Fruit fly (Drosophila melanogaster) whole organism, wandering third instar larva: ENCODE results near the gene pav.

Experiments used
- Jra ChIP-seq: sonication (Bioruptor generic); optimal IDR thresholded peaks from 2 replicates; lab custom pipeline; 2016; ENCODE audit warnings: missing biosample characterization, missing genetic modification characterization
- N ChIP-seq: fragments of >200 bp; optimal IDR thresholded peaks from 2 replicates; lab custom pipeline; 2018; ENCODE audit warnings: missing biosample characterization, missing external identifiers, missing genetic modification characterization
- Sp1 ChIP-seq: fragments of 200-800 bp; sonication (Bioruptor generic); optimal IDR thresholded peaks from 3 replicates; lab custom pipeline; 2019; ENCODE audit warnings: missing biosample characterization, mild to moderate bottlenecking, missing genetic modification characterization, moderate library complexity
- Vsx2 ChIP-seq: fragments of 200-300, 225-300 bp; sonication (Bioruptor generic); optimal IDR thresholded peaks from 2 replicates; lab custom pipeline; 2018; ENCODE audit warnings: missing biosample characterization, missing genetic modification characterization; ENCODE audit not compliant: partially characterized antibody
- brk ChIP-seq: fragments of 200-800 bp; sonication (Bioruptor generic); optimal IDR thresholded peaks from 2 replicates; lab custom pipeline; 2016; ENCODE audit warnings: missing biosample characterization, mild to moderate bottlenecking, missing genetic modification characterization
- fru ChIP-seq: fragments of 200-800 bp; sonication (Bioruptor generic); optimal IDR thresholded peaks from 3 replicates; lab custom pipeline; 2016; ENCODE audit warnings: missing biosample characterization, mild to moderate bottlenecking, missing genetic modification characterization
- h ChIP-seq: fragments of 200-800 bp; sonication (Bioruptor generic); optimal IDR thresholded peaks from 3 replicates; lab custom pipeline; 2016; ENCODE audit warnings: missing biosample characterization, mild to moderate bottlenecking, missing genetic modification characterization
- lola ChIP-seq: fragments of >200 bp; optimal IDR thresholded peaks from 2 replicates; lab custom pipeline; 2017; ENCODE audit warnings: missing biosample characterization, missing genetic modification characterization
- pan ChIP-seq: fragments of >200 bp; optimal IDR thresholded peaks from 2 replicates; lab custom pipeline; 2017
- psq ChIP-seq: fragments of 200-800 bp; sonication (Bioruptor generic); optimal IDR thresholded peaks from 3 replicates; lab custom pipeline; 2017; ENCODE audit warnings: missing biosample characterization, mild to moderate bottlenecking, missing genetic modification characterization, moderate library complexity
- tai ChIP-seq: sonication (Bioruptor generic); optimal IDR thresholded peaks from 2 replicates; lab custom pipeline; 2016; ENCODE audit warnings: missing biosample characterization, missing genetic modification characterization
- usp ChIP-seq: fragments of >200 bp; optimal IDR thresholded peaks from 2 replicates; lab custom pipeline; 2017; ENCODE audit warnings: missing biosample characterization, missing genetic modification characterization
- woc ChIP-seq: sonication (Bioruptor generic); optimal IDR thresholded peaks from 2 replicates; lab custom pipeline; 2016; ENCODE audit warnings: missing biosample characterization, mild to moderate bottlenecking, missing genetic modification characterization

dm6 chr3L:4263502-4263901 is 21.0 kb downstream of the pav start, which contains the start of gene CG1273:
- TF ChIP-seq N (GFP tag; lab: Kevin White, UChicago), result no peak
- TF ChIP-seq h (GFP tag; lab: Kevin White, UChicago), result no peak
- no peak for TF ChIP-seq brk (GFP tag; lab: Kevin White, UChicago)
- no peak for TF ChIP-seq psq (GFP tag; lab: Kevin White, UChicago)
- TF ChIP-seq Jra (GFP tag; lab: Kevin White, UChicago), result no peak
- no peak for TF ChIP-seq tai (GFP tag; lab: Kevin White, UChicago)
- TF ChIP-seq Sp1 (GFP tag; lab: Kevin White, UChicago), result no peak
- TF ChIP-seq woc, result no peak
- TF ChIP-seq Vsx2 (GFP tag; lab: Kevin White, UChicago), result no peak
- TF ChIP-seq fru, result no peak
- no peak for TF ChIP-seq pan (lab: Kevin White, UChicago)
- TF ChIP-seq lola (GFP tag; lab: Kevin White, UChicago), result no peak
- no peak for TF ChIP-seq usp (GFP tag; lab: Kevin White, UChicago)
